Fruit fly (Drosophila melanogaster): ENCODE measurements around the gene CG12496.

Gene CG12496

dm6 chrX:2359845-2360244, 50.9 kb downstream of the CG12496 start (continued):
- TF ChIP-seq CG34422 (GFP tag; IDR thresholded peaks at IDR 0.05) (no peak), CG15514 (GFP tag; optimal IDR thresholded peaks at IDR 0.05) (no peak), Tbp (GFP tag; optimal IDR thresholded peaks at IDR 0.05) (no peak), Aef1 (GFP tag; IDR thresholded peaks at IDR 0.05) (no peak), br (optimal IDR thresholded peaks at IDR 0.05) (no peak), YL-1 (GFP tag; optimal IDR thresholded peaks at IDR 0.05) (no peak), Dp (GFP tag; optimal IDR thresholded peaks at IDR 0.05) (no peak), CG9876 (GFP tag; optimal IDR thresholded peaks at IDR 0.05) (no peak), hkb (optimal IDR thresholded peaks at IDR 0.05) (no peak), hkb (GFP tag; IDR thresholded peaks at IDR 0.05) (peak; percentile 55), Chrac-16 (GFP tag; optimal IDR thresholded peaks at IDR 0.05) (no peak), CG12769 (tag; optimal IDR thresholded peaks at IDR 0.05) (peak; percentile 28), Fer3 (tag; optimal IDR thresholded peaks at IDR 0.05) (no peak), CG18619 (GFP tag; optimal IDR thresholded peaks at IDR 0.05) (no peak), pb (GFP tag; optimal IDR thresholded peaks at IDR 0.05) (no peak), H15 (GFP tag; IDR thresholded peaks at IDR 0.05) (no peak), aop (GFP tag; IDR thresholded peaks at IDR 0.05) (no peak), CG15601 (tag; optimal IDR thresholded peaks at IDR 0.05) (no peak), bigmax (GFP tag; optimal IDR thresholded peaks at IDR 0.05) (no peak), croc (GFP tag; conservative IDR thresholded peaks at IDR 0.05) (no peak), insv (GFP tag; optimal IDR thresholded peaks at IDR 0.05) (no peak), CG10209 (GFP tag; optimal IDR thresholded peaks at IDR 0.05) (no peak), Hr51 (GFP tag; optimal IDR thresholded peaks at IDR 0.05) (peak in 1 of 2 experiments; percentile 14), row (GFP tag; IDR thresholded peaks at IDR 0.05) (peak; percentile 25; the same call in 1 of the 3 replicates), abd-A (tag; optimal IDR thresholded peaks at IDR 0.05) (no peak), CG7745 (tag; optimal IDR thresholded peaks at IDR 0.05) (no peak), inv (GFP tag; IDR thresholded peaks at IDR 0.05; ENCODE audit: partially characterized antibody) (no peak), unc-4 (GFP tag; IDR thresholded peaks at IDR 0.05; ENCODE audit: partially characterized antibody) (no peak), gcm (GFP tag; optimal IDR thresholded peaks at IDR 0.05) (no peak), CG32532 (GFP tag; IDR thresholded peaks at IDR 0.05) (no peak), pfk (GFP tag; optimal IDR thresholded peaks at IDR 0.05) (no peak), peb (GFP tag; IDR thresholded peaks at IDR 0.05) (no peak), ap (GFP tag; IDR thresholded peaks at IDR 0.05) (peak; percentile 39; the same call in 1 of the 2 replicates), fd96Cb (tag; optimal IDR thresholded peaks at IDR 0.05) (no peak), sob (GFP tag; IDR thresholded peaks at IDR 0.05) (no peak), CG1603 (tag; optimal IDR thresholded peaks at IDR 0.05) (peak; percentile 44), Asciz (GFP tag; optimal IDR thresholded peaks at IDR 0.05) (no peak), pros (GFP tag; optimal IDR thresholded peaks at IDR 0.05) (no peak), CG3163 (GFP tag; optimal IDR thresholded peaks at IDR 0.05) (no peak), CG17361 (GFP tag; IDR thresholded peaks at IDR 0.05) (no peak), ind (GFP tag; optimal IDR thresholded peaks at IDR 0.05) (peak; percentile 30), Fer2 (tag; optimal IDR thresholded peaks at IDR 0.05) (no peak), Hand (GFP tag; optimal IDR thresholded peaks at IDR 0.05) (no peak), slbo (GFP tag; IDR thresholded peaks at IDR 0.05) (no peak), CG10267 (tag; optimal IDR thresholded peaks at IDR 0.05) (no peak), Atf-2 (GFP tag; optimal IDR thresholded peaks at IDR 0.05) (no peak), gem (tag; optimal IDR thresholded peaks at IDR 0.05) (peak; percentile 42), CG5245 (GFP tag; optimal IDR thresholded peaks at IDR 0.05) (no peak), sqz (GFP tag; optimal IDR thresholded peaks at IDR 0.05) (no peak), CG11560 (tag; IDR thresholded peaks at IDR 0.05) (no peak), ham (GFP tag; IDR thresholded peaks at IDR 0.05) (no peak), CG11398 (GFP tag; optimal IDR thresholded peaks at IDR 0.05) (no peak)

All from whole organism, embryonic.